Worm (Caenorhabditis elegans): ENCODE measurements around the gene F01D5.1.

F01D5.1 gene

DNA sequence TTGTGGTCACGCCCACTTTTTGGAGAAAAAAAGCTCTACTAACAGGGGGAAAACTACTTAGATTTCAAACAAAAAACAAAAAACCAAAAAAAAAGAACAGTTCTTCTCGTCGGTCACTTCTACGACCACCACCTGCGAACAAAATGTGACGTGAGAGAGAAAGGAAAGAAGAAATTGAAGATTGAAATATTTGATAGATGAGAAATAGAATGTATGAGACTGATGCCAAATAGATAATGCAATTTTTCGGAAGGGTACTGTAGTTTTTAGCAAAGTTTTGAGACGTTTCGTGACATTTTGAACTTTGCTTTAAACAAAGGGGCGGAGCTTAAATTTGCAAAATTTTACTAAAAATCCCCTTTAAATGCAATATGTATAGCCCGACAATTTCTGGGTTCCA is 42.4 kb downstream of the F01D5.1 start:
- TF ChIP-seq nhr-77 (tag; optimal IDR thresholded peaks at IDR 0.05), result no peak
- TF ChIP-seq nhr-25 (tag; optimal IDR thresholded peaks at IDR 0.05), result peak; percentile 2
- TF ChIP-seq elt-1 (tag; optimal IDR thresholded peaks at IDR 0.05), result peak; percentile 45
- peak; percentile 38 for TF ChIP-seq elt-2 (tag; optimal IDR thresholded peaks at IDR 0.05)
- TF ChIP-seq mdl-1 (tag; optimal IDR thresholded peaks at IDR 0.05), result no peak
- no peak for TF ChIP-seq jun-1 (tag; optimal IDR thresholded peaks at IDR 0.05)
- TF ChIP-seq ceh-16 (tag; optimal IDR thresholded peaks at IDR 0.05), result no peak

DNA sequence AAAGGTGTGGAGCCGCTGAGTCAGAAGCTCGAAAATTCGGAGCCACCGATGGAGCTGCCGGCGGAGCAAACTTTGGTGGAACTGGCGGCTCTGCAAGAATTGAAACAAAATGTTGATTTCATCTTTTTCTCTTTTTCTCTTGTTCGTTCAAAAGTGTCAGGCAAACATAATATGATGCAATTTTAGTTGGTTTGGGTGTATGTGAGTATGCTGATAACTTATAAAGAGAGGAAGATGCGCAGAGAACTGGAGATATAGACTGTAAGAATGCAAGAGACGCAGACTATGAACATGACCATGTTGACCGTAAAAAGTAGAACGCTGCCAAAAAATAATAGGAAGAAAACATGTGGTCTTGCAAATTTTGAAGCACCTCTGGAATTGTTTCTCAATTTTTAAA is 43.3 kb downstream of the F01D5.1 start:
- TF ChIP-seq fkh-2 (tag; optimal IDR thresholded peaks at IDR 0.05) (no peak), nhr-43 (tag; optimal IDR thresholded peaks at IDR 0.05; ENCODE audit: poor library complexity, severe bottlenecking) (no peak), ceh-28 (tag; optimal IDR thresholded peaks at IDR 0.05) (no peak), elt-1 (tag; optimal IDR thresholded peaks at IDR 0.05) (no peak), zag-1 (tag; optimal IDR thresholded peaks at IDR 0.05) (no peak), lin-15B (tag; optimal IDR thresholded peaks at IDR 0.05) (no peak), nhr-23 (tag; optimal IDR thresholded peaks at IDR 0.05) (no peak), unc-62 (GFP tag; optimal IDR thresholded peaks at IDR 0.05) (no peak), snpc-4 (tag; optimal IDR thresholded peaks at IDR 0.05) (peak; percentile 62), skn-1 (tag; optimal IDR thresholded peaks at IDR 0.05) (no peak), nhr-11 (tag; optimal IDR thresholded peaks at IDR 0.05) (no peak), mml-1 (tag; optimal IDR thresholded peaks at IDR 0.05) (no peak), nfya-1 (tag; optimal IDR thresholded peaks at IDR 0.05; ENCODE audit: insufficient read depth) (no peak), ceh-82 (tag; optimal IDR thresholded peaks at IDR 0.05) (no peak), nhr-67 (tag; optimal IDR thresholded peaks at IDR 0.05) (no peak), daf-12 (tag; optimal IDR thresholded peaks at IDR 0.05) (no peak), nhr-237 (tag; optimal IDR thresholded peaks at IDR 0.05) (no peak), nhr-77 (tag; optimal IDR thresholded peaks at IDR 0.05) (no peak), pqm-1 (tag; optimal IDR thresholded peaks at IDR 0.05) (peak; percentile 78), egl-27 (tag; optimal IDR thresholded peaks at IDR 0.05) (no peak), egl-5 (tag; optimal IDR thresholded peaks at IDR 0.05) (no peak), unc-39 (tag; optimal IDR thresholded peaks at IDR 0.05) (no peak), jun-1 (tag; optimal IDR thresholded peaks at IDR 0.05) (peak; percentile 12), tbx-2 (tag; optimal IDR thresholded peaks at IDR 0.05) (no peak), aly-2 (tag; optimal IDR thresholded peaks at IDR 0.05) (no peak), elt-2 (tag; optimal IDR thresholded peaks at IDR 0.05) (peak; percentile 91), R02D3.7 (tag; optimal IDR thresholded peaks at IDR 0.05) (no peak), eor-1 (tag; optimal IDR thresholded peaks at IDR 0.05) (no peak), ceh-9 (tag; optimal IDR thresholded peaks at IDR 0.05) (no peak), fos-1 (tag; optimal IDR thresholded peaks at IDR 0.05) (no peak), pha-4 (tag; optimal IDR thresholded peaks at IDR 0.05) (peak; percentile 75), nhr-28 (tag; optimal IDR thresholded peaks at IDR 0.05) (no peak), ama-1 (optimal IDR thresholded peaks at IDR 0.05) (no peak), ZK546.5 (tag; optimal IDR thresholded peaks at IDR 0.05) (no peak), ceh-16 (tag; optimal IDR thresholded peaks at IDR 0.05) (no peak), lin-39 (tag; optimal IDR thresholded peaks at IDR 0.05) (no peak), nhr-76 (tag; optimal IDR thresholded peaks at IDR 0.05) (no peak), elt-3 (tag; optimal IDR thresholded peaks at IDR 0.05) (no peak)

DNA sequence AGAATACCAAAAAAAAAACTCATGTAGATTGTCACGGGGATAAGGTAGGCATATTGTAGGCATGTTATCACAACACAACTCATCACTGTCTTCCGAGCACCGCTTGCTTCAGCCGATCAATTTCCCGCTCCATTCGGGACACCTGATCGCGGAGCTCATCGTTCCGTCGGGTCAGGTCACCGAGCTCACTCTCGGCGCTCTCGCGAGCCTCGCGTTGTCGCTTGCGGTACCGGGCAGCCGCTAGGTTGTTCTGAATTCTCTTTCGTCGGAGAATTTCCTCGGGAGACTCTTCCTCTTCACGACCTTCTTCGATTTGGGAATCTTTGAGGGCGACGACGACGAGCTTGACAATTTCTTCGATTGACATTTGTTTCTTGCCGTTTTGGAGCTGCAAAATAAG is 45.4 kb downstream of the F01D5.1 start:
- no peak for TF ChIP-seq ztf-4 (tag; optimal IDR thresholded peaks at IDR 0.05)
- TF ChIP-seq eor-1 (tag; optimal IDR thresholded peaks at IDR 0.05), result no peak
- no peak for TF ChIP-seq skn-1 (tag; optimal IDR thresholded peaks at IDR 0.05)
- no peak for TF ChIP-seq nhr-67 (tag; optimal IDR thresholded peaks at IDR 0.05)
- TF ChIP-seq lin-39 (tag; optimal IDR thresholded peaks at IDR 0.05), result no peak
- no peak for TF ChIP-seq aly-2 (tag; optimal IDR thresholded peaks at IDR 0.05)

DNA sequence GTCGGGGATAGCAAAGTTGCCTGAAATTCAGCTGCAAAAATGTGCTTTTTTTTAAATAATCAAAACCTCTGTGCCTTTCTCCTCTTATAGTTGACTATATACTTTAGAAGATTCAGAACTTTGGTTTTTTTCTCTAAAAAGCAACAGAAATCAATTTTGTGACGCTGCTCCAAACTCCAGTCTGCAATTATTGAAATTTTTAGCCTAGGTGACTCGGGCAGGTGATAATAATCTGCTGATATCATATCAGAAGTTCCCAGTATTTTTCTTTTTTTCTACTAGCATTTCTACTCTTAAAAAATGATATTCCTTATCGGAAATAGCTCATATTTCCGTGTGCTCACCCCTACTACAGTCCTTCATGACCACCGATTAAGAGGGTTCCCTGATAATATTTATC is 48.1 kb downstream of the F01D5.1 start, which contains the start of gene sre-44:
sre-44 (plus strand) TSS at position 301 of the 400 bp plus-strand sequence.
- peak; percentile 49 for TF ChIP-seq elt-2 (tag; optimal IDR thresholded peaks at IDR 0.05)
- TF ChIP-seq zag-1 (tag; optimal IDR thresholded peaks at IDR 0.05), result no peak

Measured in whole organism, L3 larva.